Fruit fly (Drosophila melanogaster): ENCODE measurements around the gene Nf-YA.

Nf-YA gene

DNA sequence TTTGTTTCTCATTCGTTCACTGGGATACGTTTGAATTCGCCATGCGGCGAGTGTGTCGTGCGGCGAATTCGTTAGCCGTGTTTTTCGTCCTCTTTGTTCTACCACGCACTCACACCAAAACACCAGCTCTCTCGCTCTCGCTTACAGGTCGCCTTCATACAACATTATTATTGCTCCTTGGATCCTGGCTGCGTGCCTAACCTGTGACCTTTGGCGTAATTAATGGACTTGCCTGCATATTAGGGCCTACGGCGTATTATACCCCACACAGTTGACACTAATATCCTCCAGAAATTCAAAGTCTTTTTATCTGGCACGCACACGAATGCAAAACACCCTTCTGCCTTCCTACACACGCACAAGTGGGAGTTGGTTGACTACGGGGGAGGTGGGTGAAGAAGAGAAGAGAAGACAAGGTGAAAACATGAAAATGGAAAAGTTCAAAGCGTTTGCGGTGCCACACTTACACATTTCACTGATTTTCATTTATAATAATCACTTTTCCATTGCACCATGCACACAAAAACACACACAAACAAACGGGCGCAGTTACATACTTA lies 32.0 kb downstream of the Nf-YA start:
- TF ChIP-seq psq (optimal IDR thresholded peaks at IDR 0.05), result no peak
- no peak for TF ChIP-seq Myc (optimal IDR thresholded peaks at IDR 0.05)
- TF ChIP-seq ttk (optimal IDR thresholded peaks at IDR 0.05), result no peak
- TF ChIP-seq h (optimal IDR thresholded peaks at IDR 0.05), result no peak
- TF ChIP-seq Sin3A (optimal IDR thresholded peaks at IDR 0.05), result no peak
- TF ChIP-seq insv (optimal IDR thresholded peaks at IDR 0.05), result no peak

DNA sequence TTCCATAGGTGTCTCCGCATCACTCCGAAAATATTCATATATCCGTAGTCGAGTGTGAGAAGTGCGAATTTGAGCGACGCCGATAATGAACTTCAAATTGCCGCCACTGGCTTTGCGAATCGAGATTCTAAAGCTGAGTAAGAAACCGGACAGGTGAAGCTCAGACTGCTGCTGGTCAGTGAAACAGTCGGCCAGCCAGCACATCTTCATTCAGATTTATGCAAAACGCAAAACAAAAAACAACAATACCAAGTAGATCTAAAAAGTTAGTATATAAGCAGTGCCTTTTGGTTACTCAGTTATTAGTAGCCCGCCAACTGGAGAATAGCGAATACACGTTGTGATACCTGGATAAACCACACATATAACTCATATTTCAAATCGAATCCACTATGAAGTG lies 37.6 kb downstream of the Nf-YA start, which contains the start of gene Cpr67B:
Gene Cpr67B, plus strand, starts transcription at position 301 of the 400 bp plus-strand sequence.
- TF ChIP-seq psq (optimal IDR thresholded peaks at IDR 0.05), result no peak
- TF ChIP-seq Sin3A (optimal IDR thresholded peaks at IDR 0.05), result no peak
- no peak for TF ChIP-seq Myc (optimal IDR thresholded peaks at IDR 0.05)
- TF ChIP-seq h (optimal IDR thresholded peaks at IDR 0.05), result no peak
- TF ChIP-seq insv (optimal IDR thresholded peaks at IDR 0.05), result no peak
- TF ChIP-seq ttk (optimal IDR thresholded peaks at IDR 0.05), result no peak

DNA sequence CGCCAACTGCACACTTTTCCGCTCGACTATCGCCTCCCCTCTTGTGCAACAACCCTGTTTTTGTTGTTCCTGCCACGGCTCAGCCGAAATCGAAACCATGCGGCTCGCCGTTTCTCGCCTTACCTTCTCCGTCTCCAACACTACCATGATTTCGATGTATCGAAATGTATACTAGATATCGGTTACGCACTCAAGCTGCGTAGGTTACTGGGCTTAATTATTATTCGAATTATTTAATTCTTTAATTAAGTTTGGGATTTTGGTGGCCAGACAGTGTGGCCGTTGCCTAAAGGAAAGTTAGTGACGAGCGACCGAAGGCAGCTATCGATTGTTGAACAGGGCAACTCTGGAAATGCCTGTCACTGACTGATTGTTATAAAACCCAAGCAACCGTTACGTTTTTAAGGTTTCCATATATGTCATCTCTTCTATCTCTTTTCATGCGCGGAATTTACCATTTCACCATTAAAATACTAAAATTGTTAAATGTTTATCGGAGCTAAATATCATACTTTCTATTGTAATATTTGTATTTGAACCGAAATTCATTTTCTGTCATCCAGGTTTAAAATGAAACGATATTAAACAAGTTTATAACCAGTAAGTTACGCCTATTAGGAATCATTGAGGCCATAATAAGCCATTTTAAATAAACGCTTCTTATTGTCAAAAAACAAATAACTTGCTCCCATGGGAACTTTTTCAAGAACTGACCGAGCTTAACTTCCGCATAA lies 39.7 kb downstream of the Nf-YA start, which contains the start of gene eIF4E1:
Gene eIF4E1, minus strand, starts transcription at position 304 of the 734 bp plus-strand sequence.
- no peak for TF ChIP-seq h (optimal IDR thresholded peaks at IDR 0.05)

DNA sequence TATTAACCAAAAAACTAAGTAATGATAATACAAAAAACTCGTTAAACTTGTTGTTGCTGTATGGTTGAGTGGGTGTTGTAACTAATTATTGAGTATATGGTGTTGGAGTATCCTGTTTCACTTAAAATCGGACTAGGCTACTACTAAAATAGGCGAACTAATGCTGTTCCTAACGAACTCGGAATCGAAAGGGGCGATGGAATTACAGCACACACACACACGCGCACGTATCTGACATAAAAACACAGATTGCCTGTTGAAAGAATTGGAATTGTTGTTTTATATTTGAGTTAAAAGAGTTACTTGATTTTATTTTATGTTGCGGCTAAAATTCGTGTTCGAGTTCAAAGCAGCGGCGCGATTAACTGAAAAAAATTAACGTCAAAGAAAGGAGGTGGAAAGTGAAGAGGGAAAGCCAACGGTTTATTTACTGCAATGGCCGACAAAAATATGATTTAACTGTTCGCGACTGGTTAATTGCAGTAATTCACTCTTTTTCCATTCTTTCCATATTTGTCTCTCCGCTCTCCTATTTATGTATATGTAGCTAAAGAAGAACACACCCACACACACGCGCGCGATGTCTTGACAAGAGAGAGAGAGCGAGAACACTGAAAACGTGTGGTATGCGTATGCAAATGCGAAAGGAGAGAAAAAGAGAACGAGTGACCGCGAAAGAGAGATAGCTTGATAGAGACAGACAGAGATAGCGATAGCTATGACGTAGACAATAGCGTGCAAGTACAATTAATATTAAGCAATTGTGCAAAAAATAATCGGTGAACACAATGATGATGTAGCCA lies 40.5 kb downstream of the Nf-YA start:
- no peak for TF ChIP-seq h (optimal IDR thresholded peaks at IDR 0.05)
- no peak for TF ChIP-seq Myc (optimal IDR thresholded peaks at IDR 0.05)
- no peak for TF ChIP-seq ttk (optimal IDR thresholded peaks at IDR 0.05)
- no peak for TF ChIP-seq Sin3A (optimal IDR thresholded peaks at IDR 0.05)
- TF ChIP-seq psq (optimal IDR thresholded peaks at IDR 0.05), result no peak
- no peak for TF ChIP-seq insv (optimal IDR thresholded peaks at IDR 0.05)

DNA sequence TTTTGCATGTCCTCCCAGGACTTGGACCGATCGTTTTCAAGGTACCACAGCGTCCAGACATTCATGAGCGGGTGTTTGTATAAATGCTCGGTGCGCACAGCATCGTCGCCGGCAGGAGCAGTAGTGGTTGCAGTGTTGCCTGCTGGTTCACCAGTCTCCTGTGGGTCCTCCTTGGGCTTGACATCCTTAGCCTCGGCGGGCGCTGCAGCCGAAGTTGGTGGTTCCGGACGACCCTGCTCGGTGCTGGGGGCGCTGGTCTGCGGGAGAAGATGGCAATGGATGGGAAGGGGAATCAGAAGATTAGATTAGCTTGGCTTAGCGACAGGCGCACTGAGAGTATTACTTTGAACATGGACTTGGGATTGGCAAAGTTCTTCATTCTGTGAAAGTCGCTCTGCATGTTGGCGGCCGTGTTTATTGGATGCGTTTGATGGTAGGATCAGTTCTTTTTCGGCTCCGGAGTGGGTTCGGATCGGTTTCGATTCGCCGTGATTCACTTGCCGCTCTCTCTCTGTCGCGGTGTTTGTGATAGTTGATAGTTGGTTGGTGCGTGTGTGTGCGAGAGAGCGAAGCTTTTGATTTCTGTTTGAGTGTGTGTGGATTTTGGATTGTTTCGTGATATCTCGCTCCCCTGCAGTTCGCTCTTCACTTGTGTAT lies 41.2 kb downstream of the Nf-YA start:
- no peak for TF ChIP-seq psq (optimal IDR thresholded peaks at IDR 0.05)
- TF ChIP-seq ttk (optimal IDR thresholded peaks at IDR 0.05), result no peak
- TF ChIP-seq h (optimal IDR thresholded peaks at IDR 0.05), result no peak
- no peak for TF ChIP-seq insv (optimal IDR thresholded peaks at IDR 0.05)
- TF ChIP-seq Sin3A (optimal IDR thresholded peaks at IDR 0.05), result no peak
- no peak for TF ChIP-seq Myc (optimal IDR thresholded peaks at IDR 0.05)

DNA sequence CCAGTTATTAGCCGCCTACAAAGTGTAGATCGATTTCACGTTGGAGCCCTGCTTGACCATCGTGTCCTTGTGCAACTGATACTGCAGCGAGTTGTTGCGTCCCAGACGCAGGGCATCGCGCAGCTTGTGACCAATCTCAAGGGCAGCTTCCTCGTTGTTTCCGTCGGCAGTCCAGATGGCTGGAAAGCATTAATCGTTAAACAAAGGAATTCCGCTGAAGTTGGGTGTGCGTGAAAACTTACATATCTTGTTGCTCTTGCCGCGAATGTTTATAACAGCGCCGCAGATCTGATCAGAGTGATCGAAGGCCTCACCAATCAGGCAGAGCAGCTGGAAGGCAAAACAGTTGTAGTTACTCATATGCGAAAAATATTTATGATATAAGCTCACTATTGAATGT lies 42.2 kb downstream of the Nf-YA start:
- TF ChIP-seq Sin3A (optimal IDR thresholded peaks at IDR 0.05) (no peak), ttk (optimal IDR thresholded peaks at IDR 0.05) (no peak), insv (optimal IDR thresholded peaks at IDR 0.05) (no peak), Myc (optimal IDR thresholded peaks at IDR 0.05) (no peak), h (optimal IDR thresholded peaks at IDR 0.05) (no peak), psq (optimal IDR thresholded peaks at IDR 0.05) (no peak)

DNA sequence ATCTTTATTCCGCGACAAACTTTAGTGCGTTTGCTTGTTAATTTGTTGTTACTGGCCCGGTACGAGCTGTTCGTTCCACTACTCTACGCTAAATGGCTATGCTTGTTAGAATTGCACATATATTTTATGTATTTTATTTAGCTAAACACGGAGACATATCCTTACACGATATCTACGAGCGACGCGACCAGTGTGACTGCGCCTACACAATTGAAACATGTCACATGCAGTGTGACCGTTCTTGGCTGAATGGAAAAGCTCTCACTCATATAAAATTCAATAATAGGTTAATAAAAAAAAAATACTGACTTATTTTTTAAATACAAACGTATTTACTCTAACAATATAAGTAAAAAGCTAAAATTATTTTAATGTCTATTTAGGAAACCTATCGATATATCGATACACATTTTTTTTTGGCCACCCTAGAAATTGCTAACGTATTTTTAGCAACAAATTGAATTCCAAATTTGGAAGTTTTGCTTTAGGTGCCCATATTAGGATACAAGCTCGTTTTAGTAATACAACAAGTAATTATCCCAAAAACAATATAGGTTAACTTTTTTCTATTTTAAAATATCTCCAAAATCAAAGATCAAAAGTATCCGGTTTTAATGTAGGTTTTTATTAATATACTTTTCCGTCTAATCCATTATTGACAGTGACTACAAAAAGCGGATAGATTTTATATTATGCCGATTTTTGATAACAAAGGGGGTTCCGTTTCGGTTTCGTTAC lies 42.9 kb downstream of the Nf-YA start, which contains the start of gene CG4080:
Gene CG4080, minus strand, starts transcription at position 215 of the 738 bp plus-strand sequence.
- no peak for TF ChIP-seq insv (optimal IDR thresholded peaks at IDR 0.05)
- TF ChIP-seq Myc (optimal IDR thresholded peaks at IDR 0.05), result no peak
- TF ChIP-seq ttk (optimal IDR thresholded peaks at IDR 0.05), result no peak
- TF ChIP-seq Sin3A (optimal IDR thresholded peaks at IDR 0.05), result no peak
- TF ChIP-seq h (optimal IDR thresholded peaks at IDR 0.05), result no peak
- no peak for TF ChIP-seq psq (optimal IDR thresholded peaks at IDR 0.05)

DNA sequence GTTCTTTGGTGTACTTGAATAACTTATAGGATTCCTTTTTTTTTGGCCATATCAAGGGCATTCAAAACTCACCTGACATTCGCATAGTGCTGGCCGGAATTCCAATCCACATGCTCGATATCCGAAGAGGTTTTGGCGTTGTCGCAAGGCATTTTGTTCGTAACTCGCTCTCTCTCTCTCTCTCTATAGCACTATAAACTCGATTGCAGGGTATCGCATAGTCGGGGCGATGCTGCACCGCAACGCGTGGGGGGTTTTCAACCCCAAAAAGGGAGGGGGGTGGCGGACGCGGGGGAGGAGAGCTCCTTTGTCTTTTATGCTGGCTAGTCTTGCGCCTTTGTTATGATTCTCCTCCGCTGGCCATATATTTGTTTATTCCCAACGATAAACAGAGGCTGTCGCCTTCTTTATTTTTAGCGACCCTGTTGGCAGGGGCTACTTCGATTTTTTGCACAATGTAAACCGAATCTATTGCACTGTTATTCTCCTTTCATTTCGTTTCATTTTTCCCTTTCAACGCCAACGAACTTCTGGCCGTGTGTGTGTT lies 43.6 kb downstream of the Nf-YA start:
- TF ChIP-seq ttk (optimal IDR thresholded peaks at IDR 0.05) (no peak), psq (optimal IDR thresholded peaks at IDR 0.05) (no peak), Sin3A (optimal IDR thresholded peaks at IDR 0.05) (no peak), insv (optimal IDR thresholded peaks at IDR 0.05) (no peak), h (optimal IDR thresholded peaks at IDR 0.05) (no peak), Myc (optimal IDR thresholded peaks at IDR 0.05) (no peak)

DNA sequence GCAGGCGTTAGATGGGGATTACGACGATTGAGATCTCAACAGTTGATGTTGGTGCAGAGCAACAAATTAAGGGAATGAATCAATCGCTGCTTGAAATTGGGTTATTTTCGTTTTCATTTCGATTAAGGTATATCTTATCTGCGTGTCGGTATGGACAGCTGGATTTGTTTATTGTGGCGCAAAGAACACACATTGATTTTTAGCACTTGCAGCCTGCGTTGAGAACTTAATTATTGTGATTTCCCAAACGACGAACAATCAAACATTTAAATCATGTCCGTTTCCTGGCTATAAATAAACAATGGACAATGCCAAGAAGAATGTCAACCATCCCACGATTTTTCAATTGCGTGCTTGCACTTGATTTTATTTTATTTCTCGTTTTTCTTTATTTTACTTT lies 44.0 kb downstream of the Nf-YA start:
- TF ChIP-seq insv (optimal IDR thresholded peaks at IDR 0.05) (no peak), Myc (optimal IDR thresholded peaks at IDR 0.05) (no peak), h (optimal IDR thresholded peaks at IDR 0.05) (no peak), Sin3A (optimal IDR thresholded peaks at IDR 0.05) (no peak), psq (optimal IDR thresholded peaks at IDR 0.05) (no peak), ttk (optimal IDR thresholded peaks at IDR 0.05) (no peak)

DNA sequence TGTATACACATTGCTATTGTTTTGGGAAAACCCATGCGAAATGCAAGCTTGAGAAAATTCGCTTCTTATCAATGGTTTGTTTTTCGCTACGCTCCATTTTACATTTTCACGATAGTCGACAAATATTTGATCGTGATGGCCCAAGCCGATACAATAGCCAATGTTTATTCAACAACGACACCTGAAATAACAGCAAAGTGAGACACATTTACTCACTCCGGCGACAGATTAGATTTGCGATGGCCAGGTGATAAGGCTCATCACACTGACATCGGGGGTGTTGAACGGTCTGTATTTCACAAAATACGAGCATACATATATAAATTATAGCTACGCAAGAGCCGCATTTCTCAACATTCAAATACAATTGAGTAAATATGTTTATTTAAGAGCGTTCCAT lies 44.9 kb downstream of the Nf-YA start:
- TF ChIP-seq Sin3A (optimal IDR thresholded peaks at IDR 0.05) (no peak), psq (optimal IDR thresholded peaks at IDR 0.05) (no peak), Myc (optimal IDR thresholded peaks at IDR 0.05) (no peak), insv (optimal IDR thresholded peaks at IDR 0.05) (no peak), h (optimal IDR thresholded peaks at IDR 0.05) (no peak), ttk (optimal IDR thresholded peaks at IDR 0.05) (no peak)

DNA sequence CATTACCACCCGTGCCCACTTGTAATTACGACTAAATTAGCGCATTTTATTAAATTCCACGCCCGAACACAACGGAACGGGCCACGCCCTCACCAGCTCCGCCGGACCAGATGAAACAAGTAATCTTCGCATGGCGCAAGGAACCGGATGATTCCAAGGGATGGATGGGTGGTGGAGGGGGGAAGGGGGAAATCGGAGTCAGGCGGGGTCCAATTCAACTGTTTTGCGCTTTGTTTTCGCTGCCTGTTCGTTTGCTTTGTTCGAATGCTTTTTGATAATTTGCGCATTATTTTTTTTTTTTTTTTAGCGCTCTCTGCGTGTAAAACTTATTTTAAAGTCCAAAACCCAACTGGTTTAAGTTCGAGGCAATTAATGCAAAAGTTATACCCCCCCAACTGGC lies 45.4 kb downstream of the Nf-YA start:
- no peak for TF ChIP-seq Sin3A (optimal IDR thresholded peaks at IDR 0.05)
- TF ChIP-seq psq (optimal IDR thresholded peaks at IDR 0.05), result no peak
- TF ChIP-seq insv (optimal IDR thresholded peaks at IDR 0.05), result no peak
- TF ChIP-seq Myc (optimal IDR thresholded peaks at IDR 0.05), result no peak
- TF ChIP-seq h (optimal IDR thresholded peaks at IDR 0.05), result no peak
- TF ChIP-seq ttk (optimal IDR thresholded peaks at IDR 0.05), result no peak

Data from Kc167 (cell line).